Fruit fly (Drosophila melanogaster) whole organism, embryonic: ENCODE measurements around the gene Arp3.

Experiments used
- C15 ChIP-seq: fragments of 200-800 bp; sonication (Bioruptor generic); IDR thresholded peaks from 3 replicates; pipeline ENCODE4 v1.3.6; 2022; ENCODE audit warnings: missing biosample characterization, missing genetic modification characterization
- CG10147 ChIP-seq: fragments of 200-800 bp; sonication (Bioruptor generic); optimal IDR thresholded peaks from 2 replicates; lab custom pipeline; 2019; ENCODE audit warnings: missing biosample characterization, mild to moderate bottlenecking, missing genetic modification characterization, moderate library complexity
- CG10543 ChIP-seq: fragments of 200-800 bp; sonication (Bioruptor generic); optimal IDR thresholded peaks from 3 replicates; lab custom pipeline; 2017; ENCODE audit warnings: missing biosample characterization, mild to moderate bottlenecking, missing genetic modification characterization, moderate library complexity
- CG11456 ChIP-seq: fragments of 200-800 bp; sonication (Bioruptor generic); IDR thresholded peaks from 3 replicates; pipeline ENCODE4 v1.3.6; 2022; ENCODE audit warnings: missing biosample characterization, missing genetic modification characterization
- CG11723 ChIP-seq: fragments of 200-800 bp; sonication (Bioruptor generic); optimal IDR thresholded peaks from 2 replicates; lab custom pipeline; 2017; ENCODE audit warnings: missing biosample characterization, mild to moderate bottlenecking, missing genetic modification characterization
- CG12219 ChIP-seq: fragments of 200-800 bp; sonication (Bioruptor generic); optimal IDR thresholded peaks from 3 replicates; lab custom pipeline; 2018; ENCODE audit warnings: missing biosample characterization, mild to moderate bottlenecking, missing genetic modification characterization
- CG14050 ChIP-seq: fragments of 200-800 bp; sonication (Bioruptor generic); IDR thresholded peaks from 3 replicates; pipeline ENCODE4 v1.3.6; 2022; ENCODE audit warnings: missing biosample characterization, missing genetic modification characterization
- CG17802 ChIP-seq: fragments of 200-800 bp; sonication (Bioruptor generic); optimal IDR thresholded peaks from 2 replicates; lab custom pipeline; 2018; ENCODE audit warnings: missing biosample characterization, mild to moderate bottlenecking, missing genetic modification characterization, moderate library complexity
- CG2116 ChIP-seq: fragments of 200-800 bp; sonication (Bioruptor generic); optimal IDR thresholded peaks from 3 replicates; lab custom pipeline; 2018; ENCODE audit warnings: missing biosample characterization, mild to moderate bottlenecking, missing genetic modification characterization
- CG31365 ChIP-seq: fragments of 200-800 bp; sonication (Bioruptor generic); optimal IDR thresholded peaks from 2 replicates; lab custom pipeline; 2018; ENCODE audit warnings: missing biosample characterization, mild to moderate bottlenecking, missing genetic modification characterization
- CG3163 ChIP-seq: fragments of 200-800 bp; sonication (Bioruptor generic); optimal IDR thresholded peaks from 3 replicates; lab custom pipeline; 2016; ENCODE audit warnings: missing biosample characterization, missing genetic modification characterization
- CG6175 ChIP-seq: fragments of 200-800 bp; sonication (Bioruptor generic); IDR thresholded peaks from 3 replicates; pipeline ENCODE4 v1.3.6; 2022; ENCODE audit warnings: missing biosample characterization, missing genetic modification characterization
- CG6689 ChIP-seq: fragments of 200-800 bp; sonication (Bioruptor generic); IDR thresholded peaks from 2 replicates; pipeline ENCODE4 v1.3.6; 2022; ENCODE audit warnings: missing biosample characterization, missing genetic modification characterization
- CG6813 ChIP-seq: fragments of 200-800 bp; sonication (Bioruptor generic); optimal IDR thresholded peaks from 2 replicates; lab custom pipeline; 2017; ENCODE audit warnings: missing biosample characterization, missing genetic modification characterization, mild to moderate bottlenecking, moderate library complexity, missing genetic modification reagents
- CG9797 ChIP-seq: fragments of 200-800 bp; sonication (Bioruptor generic); optimal IDR thresholded peaks from 3 replicates; lab custom pipeline; 2018; ENCODE audit warnings: missing biosample characterization, mild to moderate bottlenecking, missing genetic modification characterization
- Drgx ChIP-seq: fragments of 200-800 bp; sonication (Bioruptor generic); IDR thresholded peaks from 2 replicates; pipeline ENCODE4 v1.3.6; 2022; ENCODE audit warnings: missing biosample characterization, missing genetic modification characterization
- E2f1 ChIP-seq: fragments of 200-800 bp; sonication (Bioruptor generic); IDR thresholded peaks from 2 replicates; pipeline ENCODE4 v1.3.6; 2022; ENCODE audit warnings: missing biosample characterization, missing genetic modification characterization
- Fer1 ChIP-seq: fragments of 200-800 bp; sonication (Bioruptor generic); optimal IDR thresholded peaks from 2 replicates; lab custom pipeline; 2017; ENCODE audit warnings: missing biosample characterization, mild to moderate bottlenecking, missing genetic modification characterization
- Fer3 ChIP-seq: fragments of 200-800 bp; sonication (Bioruptor generic); optimal IDR thresholded peaks from 2 replicates; lab custom pipeline; 2018; ENCODE audit warnings: missing biosample characterization, mild to moderate bottlenecking, missing genetic modification characterization, moderate library complexity
- Hmr ChIP-seq: fragments of 200-800 bp; sonication (Bioruptor generic); optimal IDR thresholded peaks from 3 replicates; lab custom pipeline; 2017; ENCODE audit warnings: mild to moderate bottlenecking, missing biosample characterization, missing genetic modification reagents, missing genetic modification characterization
- Hsf ChIP-seq: fragments of 200-800 bp; sonication (Bioruptor generic); optimal IDR thresholded peaks from 3 replicates; lab custom pipeline; 2016; ENCODE audit warnings: missing biosample characterization, missing genetic modification characterization
- Myb ChIP-seq: fragments of 200-800 bp; sonication (Bioruptor generic); optimal IDR thresholded peaks from 2 replicates; lab custom pipeline; 2016; ENCODE audit warnings: missing biosample characterization, missing genetic modification characterization
- NK7.1 ChIP-seq: fragments of 200-800 bp; sonication (Bioruptor generic); optimal IDR thresholded peaks from 3 replicates; lab custom pipeline; 2016; ENCODE audit warnings: missing biosample characterization, missing genetic modification characterization
- Pdp1 ChIP-seq, 2 experiments: fragments of 200-800 bp; sonication (Bioruptor generic); optimal IDR thresholded peaks; 3 replicates each; lab custom pipeline; 2016; ENCODE audit warnings: missing biosample characterization in 2 of 2, missing genetic modification characterization in 2 of 2, mild to moderate bottlenecking in 1 of 2, moderate library complexity in 1 of 2
- Ptx1 ChIP-seq: fragments of 200-800 bp; sonication (Bioruptor generic); IDR thresholded peaks from 2 replicates; pipeline ENCODE4 v1.3.6; 2022; ENCODE audit warnings: missing biosample characterization, missing genetic modification characterization
- Side ChIP-seq: fragments of 200-800 bp; sonication (Bioruptor generic); optimal IDR thresholded peaks from 2 replicates; lab custom pipeline; 2016; ENCODE audit warnings: missing biosample characterization, missing genetic modification characterization
- caup ChIP-seq: fragments of 200-800 bp; sonication (Bioruptor generic); optimal IDR thresholded peaks from 3 replicates; lab custom pipeline; 2017; ENCODE audit warnings: missing biosample characterization, mild to moderate bottlenecking, missing genetic modification characterization, moderate library complexity; ENCODE audit not compliant: severe bottlenecking
- chinmo ChIP-seq: fragments of 200-800 bp; sonication (Bioruptor generic); IDR thresholded peaks from 4 replicates; pipeline ENCODE4 v1.3.6; 2022; ENCODE audit warnings: missing biosample characterization, missing genetic modification characterization; ENCODE audit not compliant: partially characterized antibody
- croc ChIP-seq: fragments of 200-800 bp; sonication (Bioruptor generic); conservative IDR thresholded peaks from 3 replicates; pipeline ENCODE4 v1.3.6; 2022; ENCODE audit warnings: missing biosample characterization, missing genetic modification characterization
- dmrt11E ChIP-seq: fragments of 200-800 bp; sonication (Bioruptor generic); optimal IDR thresholded peaks from 3 replicates; lab custom pipeline; 2018; ENCODE audit warnings: missing biosample characterization, mild to moderate bottlenecking, missing genetic modification characterization, moderate library complexity
- exex ChIP-seq: fragments of 200-800 bp; sonication (Bioruptor generic); optimal IDR thresholded peaks from 4 replicates; lab custom pipeline; 2018; ENCODE audit warnings: missing biosample characterization, mild to moderate bottlenecking, missing genetic modification characterization, moderate library complexity
- fu2 ChIP-seq: fragments of 200-800 bp; sonication (Bioruptor generic); optimal IDR thresholded peaks from 2 replicates; lab custom pipeline; 2016; ENCODE audit warnings: missing biosample characterization, missing genetic modification characterization
- gce ChIP-seq: fragments of 200-800 bp; sonication (Bioruptor generic); IDR thresholded peaks from 3 replicates; pipeline ENCODE4 v1.3.6; 2022; ENCODE audit warnings: missing biosample characterization, missing genetic modification characterization
- ind ChIP-seq: fragments of 200-800 bp; sonication (Bioruptor generic); optimal IDR thresholded peaks from 3 replicates; lab custom pipeline; 2016; ENCODE audit warnings: missing biosample characterization, missing genetic modification characterization
- mirr ChIP-seq: fragments of 200-800 bp; sonication (Bioruptor generic); optimal IDR thresholded peaks from 3 replicates; lab custom pipeline; 2018; ENCODE audit warnings: missing biosample characterization, mild to moderate bottlenecking, missing genetic modification characterization
- oc ChIP-seq: fragments of 200-800 bp; sonication (Bioruptor generic); optimal IDR thresholded peaks from 2 replicates; lab custom pipeline; 2018; ENCODE audit warnings: missing biosample characterization, mild to moderate bottlenecking, missing genetic modification characterization, moderate library complexity
- pb ChIP-seq: fragments of 200-800 bp; sonication (Bioruptor generic); optimal IDR thresholded peaks from 3 replicates; lab custom pipeline; 2016; ENCODE audit warnings: missing biosample characterization, missing genetic modification characterization
- pho ChIP-seq: fragments of 200-800 bp; sonication (Bioruptor generic); optimal IDR thresholded peaks from 2 replicates; lab custom pipeline; 2016; ENCODE audit warnings: missing biosample characterization, missing genetic modification characterization
- pnt ChIP-seq: fragments of 200-800 bp; sonication (Bioruptor generic); optimal IDR thresholded peaks from 3 replicates; lab custom pipeline; 2016; ENCODE audit warnings: missing biosample characterization, missing genetic modification characterization
- pzg ChIP-seq: fragments of 200-800 bp; sonication (Bioruptor generic); optimal IDR thresholded peaks from 3 replicates; lab custom pipeline; 2018; ENCODE audit warnings: missing biosample characterization, mild to moderate bottlenecking, missing genetic modification characterization, moderate library complexity
- rib ChIP-seq: fragments of 200-800 bp; sonication (Bioruptor generic); IDR thresholded peaks from 2 replicates; pipeline ENCODE4 v1.3.6; 2022; ENCODE audit warnings: missing biosample characterization, missing genetic modification characterization
- scrt ChIP-seq: fragments of 200-800 bp; sonication (Bioruptor generic); optimal IDR thresholded peaks from 2 replicates; lab custom pipeline; 2018; ENCODE audit warnings: missing biosample characterization, mild to moderate bottlenecking, missing genetic modification characterization, moderate library complexity
- sens-2 ChIP-seq: fragments of 200-800 bp; sonication (Bioruptor generic); IDR thresholded peaks from 2 replicates; pipeline ENCODE4 v1.3.6; 2022; ENCODE audit warnings: missing biosample characterization, missing genetic modification characterization
- sima ChIP-seq: fragments of 200-800 bp; sonication (Bioruptor generic); optimal IDR thresholded peaks from 2 replicates; lab custom pipeline; 2016; ENCODE audit warnings: missing biosample characterization, missing genetic modification characterization
- ssp ChIP-seq: fragments of 200-800 bp; sonication (Bioruptor generic); IDR thresholded peaks from 2 replicates; pipeline ENCODE4 v1.3.6; 2022; ENCODE audit warnings: missing biosample characterization, missing genetic modification characterization
- stc ChIP-seq: fragments of 200-800 bp; sonication (Bioruptor generic); IDR thresholded peaks from 2 replicates; pipeline ENCODE4 v1.3.6; 2022; ENCODE audit warnings: missing biosample characterization, missing genetic modification characterization
- trem ChIP-seq: fragments of 200-800 bp; optimal IDR thresholded peaks from 3 replicates; lab custom pipeline; 2019; ENCODE audit warnings: missing biosample characterization, mild to moderate bottlenecking, missing genetic modification characterization, moderate library complexity
- tup ChIP-seq: fragments of 200-800 bp; sonication (Bioruptor generic); optimal IDR thresholded peaks from 2 replicates; lab custom pipeline; 2016; ENCODE audit warnings: missing biosample characterization, mild to moderate bottlenecking, missing genetic modification characterization, moderate library complexity
- zfh1 ChIP-seq: fragments of 200-800 bp; sonication (Bioruptor generic); IDR thresholded peaks from 3 replicates; pipeline ENCODE4 v1.3.6; 2022; ENCODE audit warnings: missing biosample characterization, missing genetic modification characterization

Arp3 gene

dm6 chr3L:8153206-8153996, 37.7 kb upstream of the Arp3 start (continued):
- TF ChIP-seq E2f1 (GFP tag; lab: Robert Waterston, UW) (no peak), trem (tag; lab: Kevin White, UChicago) (no peak), caup (GFP tag; lab: Kevin White, UChicago) (no peak), pho (no peak), sima (no peak), ssp (peak; percentile 33; the same call in 1 of the 2 replicates), CG6175 (peak; percentile 53; the same call in 1 of the 3 replicates), CG11456 (GFP tag; lab: Robert Waterston, UW) (no peak), CG6813 (peak; percentile 41), exex (no peak), pzg (GFP tag; lab: Kevin White, UChicago) (no peak), Hmr (GFP tag; lab: Kevin White, UChicago) (no peak), scrt (GFP tag; lab: Kevin White, UChicago) (peak; percentile 32), fu2 (no peak), NK7.1 (GFP tag; lab: Kevin White, UChicago) (no peak), Pdp1 (GFP tag; optimal IDR thresholded peaks at IDR 0.05; lab: Kevin White, UChicago) (peak in 1 of 2 experiments; percentile 63), CG10543 (GFP tag; lab: Kevin White, UChicago) (no peak), CG3163 (no peak), mirr (GFP tag; lab: Kevin White, UChicago) (no peak), pnt (GFP tag; lab: Kevin White, UChicago) (peak; percentile 36), Drgx (GFP tag; lab: Robert Waterston, UW) (peak; percentile 97), CG6689 (GFP tag; lab: Robert Waterston, UW) (peak; percentile 51), gce (GFP tag; lab: Robert Waterston, UW) (peak; percentile 32; the same call in 1 of the 3 replicates), Side (GFP tag; lab: Kevin White, UChicago) (peak; percentile 26), C15 (GFP tag; lab: Robert Waterston, UW) (no peak), ind (GFP tag; lab: Kevin White, UChicago) (peak; percentile 64), Ptx1 (GFP tag; lab: Robert Waterston, UW) (peak; percentile 68), croc (GFP tag; lab: Robert Waterston, UW) (peak; percentile 36; the same call in 2 of the 3 replicates), CG10147 (GFP tag; lab: Kevin White, UChicago) (no peak), CG2116 (peak; percentile 5), CG31365 (tag; lab: Kevin White, UChicago) (no peak), chinmo (GFP tag; lab: Robert Waterston, UW) (0 out of 4 replicates have a peak, but pooled peaks have one; percentile 48), tup (GFP tag; lab: Kevin White, UChicago) (no peak), Fer3 (tag; lab: Kevin White, UChicago) (peak; percentile 34), zfh1 (GFP tag; lab: Robert Waterston, UW) (peak; percentile 44; the same call in 1 of the 3 replicates), pb (GFP tag; lab: Kevin White, UChicago) (no peak), Hsf (GFP tag; lab: Kevin White, UChicago) (peak; percentile 44), oc (tag; lab: Kevin White, UChicago) (peak; percentile 80), stc (GFP tag; lab: Robert Waterston, UW) (peak; percentile 60), CG9797 (GFP tag; lab: Kevin White, UChicago) (no peak), sens-2 (GFP tag; lab: Robert Waterston, UW) (no peak), Fer1 (GFP tag; lab: Kevin White, UChicago) (peak; percentile 48), CG17802 (no peak), CG12219 (peak; percentile 30), CG11723 (peak; percentile 47), Myb (GFP tag; lab: Kevin White, UChicago) (no peak), rib (GFP tag; lab: Robert Waterston, UW) (no peak), dmrt11E (tag; lab: Kevin White, UChicago) (no peak), CG14050 (GFP tag; lab: Robert Waterston, UW) (peak; percentile 57)
